Fruit fly (Drosophila melanogaster) whole organism, embryonic: Measurements from ENCODE around the gene CG43295.

Source experiments
- CG10654 ChIP-seq: fragments of 200-800 bp; sonication (Bioruptor generic); optimal IDR thresholded peaks from 2 replicates; lab custom pipeline; 2016; ENCODE audit warnings: missing biosample characterization, missing genetic modification characterization
- CG11093 ChIP-seq: fragments of 200-800 bp; sonication (Bioruptor generic); IDR thresholded peaks from 3 replicates; pipeline ENCODE4 v1.3.6; 2022; ENCODE audit warnings: missing biosample characterization, missing genetic modification characterization
- CG11247 ChIP-seq: fragments of 200-800 bp; sonication (Bioruptor generic); IDR thresholded peaks from 2 replicates; pipeline ENCODE4 v1.3.6; 2022; ENCODE audit warnings: missing biosample characterization, missing genetic modification characterization
- CG11696 ChIP-seq: fragments of 200-800 bp; sonication (Bioruptor generic); IDR thresholded peaks from 2 replicates; pipeline ENCODE4 v1.3.6; 2022; ENCODE audit warnings: missing biosample characterization, missing genetic modification characterization
- CG13296 ChIP-seq: fragments of 200-800 bp; sonication (Bioruptor generic); optimal IDR thresholded peaks from 3 replicates; lab custom pipeline; 2018; ENCODE audit warnings: missing biosample characterization, mild to moderate bottlenecking, missing genetic modification characterization
- CG16779 ChIP-seq: fragments of 200-800 bp; sonication (Bioruptor generic); IDR thresholded peaks from 2 replicates; pipeline ENCODE4 v1.3.6; 2022; ENCODE audit warnings: missing biosample characterization, missing genetic modification characterization
- CG17186 ChIP-seq: fragments of 200-800 bp; sonication (Bioruptor generic); optimal IDR thresholded peaks from 3 replicates; lab custom pipeline; 2017; ENCODE audit warnings: missing biosample characterization, missing genetic modification reagents, missing genetic modification characterization
- CG2120 ChIP-seq: fragments of 200-800 bp; sonication (Bioruptor generic); optimal IDR thresholded peaks from 3 replicates; lab custom pipeline; 2016; ENCODE audit warnings: missing biosample characterization, missing genetic modification characterization
- CG2202 ChIP-seq: fragments of 200-800 bp; sonication (Bioruptor generic); optimal IDR thresholded peaks from 2 replicates; lab custom pipeline; 2018; ENCODE audit warnings: missing biosample characterization, mild to moderate bottlenecking, missing genetic modification characterization
- CG2678 ChIP-seq: fragments of 200-800 bp; sonication (Bioruptor generic); optimal IDR thresholded peaks from 3 replicates; lab custom pipeline; 2019; ENCODE audit warnings: missing biosample characterization, mild to moderate bottlenecking, missing genetic modification characterization, moderate library complexity
- CG3407 ChIP-seq: fragments of 200-800 bp; sonication (Bioruptor generic); optimal IDR thresholded peaks from 2 replicates; lab custom pipeline; 2018; ENCODE audit warnings: missing biosample characterization, mild to moderate bottlenecking, missing genetic modification characterization
- CG4282 ChIP-seq: fragments of 200-800 bp; sonication (Bioruptor generic); optimal IDR thresholded peaks from 2 replicates; lab custom pipeline; 2016; ENCODE audit warnings: missing biosample characterization, missing genetic modification characterization
- CG7556 ChIP-seq: fragments of 200-800 bp; sonication (Bioruptor generic); optimal IDR thresholded peaks from 2 replicates; lab custom pipeline; 2017; ENCODE audit warnings: missing biosample characterization, mild to moderate bottlenecking, missing genetic modification characterization
- CG8359 ChIP-seq: fragments of 200-800 bp; sonication (Bioruptor generic); optimal IDR thresholded peaks from 2 replicates; lab custom pipeline; 2017; ENCODE audit warnings: missing biosample characterization, mild to moderate bottlenecking, missing genetic modification characterization, borderline replicate concordance
- CHES-1-like ChIP-seq: fragments of 200-800 bp; sonication (Bioruptor generic); optimal IDR thresholded peaks from 2 replicates; lab custom pipeline; 2016; ENCODE audit warnings: missing biosample characterization, missing genetic modification characterization
- Camta ChIP-seq: fragments of 200-800 bp; sonication (Bioruptor generic); optimal IDR thresholded peaks from 2 replicates; lab custom pipeline; 2016; ENCODE audit warnings: missing biosample characterization, missing genetic modification characterization
- CkIIα-i1 ChIP-seq: fragments of 200-800 bp; sonication (Bioruptor generic); IDR thresholded peaks from 2 replicates; pipeline ENCODE4 v1.3.6; 2022; ENCODE audit warnings: missing biosample characterization, missing genetic modification characterization
- Dip3 ChIP-seq: fragments of 200-800 bp; sonication (Bioruptor generic); optimal IDR thresholded peaks from 3 replicates; lab custom pipeline; 2016; ENCODE audit warnings: missing biosample characterization, missing genetic modification characterization
- Ets65A ChIP-seq: fragments of 200-800 bp; sonication (Bioruptor generic); peaks from one replicate; lab custom pipeline; 2016; ENCODE audit warnings: missing biosample characterization, missing genetic modification characterization
- Hr51 ChIP-seq, 2 experiments: fragments of 200-800 bp; sonication (Bioruptor generic); optimal IDR thresholded peaks; 2 replicates in 1 of 2; 3 replicates in 1 of 2; lab custom pipeline; 2016 to 2018; ENCODE audit warnings: missing biosample characterization in 2 of 2, missing genetic modification characterization in 2 of 2, mild to moderate bottlenecking in 1 of 2, moderate library complexity in 1 of 2
- Mes4 ChIP-seq: fragments of 200-800 bp; sonication (Bioruptor generic); optimal IDR thresholded peaks from 2 replicates; lab custom pipeline; 2016; ENCODE audit warnings: missing biosample characterization, missing genetic modification characterization
- NFAT ChIP-seq: fragments of 200-800 bp; sonication (Bioruptor generic); IDR thresholded peaks from 2 replicates; pipeline ENCODE4 v1.3.6; 2022; ENCODE audit warnings: missing biosample characterization, missing genetic modification characterization
- PHDP ChIP-seq: fragments of 200-800 bp; sonication (Bioruptor generic); optimal IDR thresholded peaks from 3 replicates; lab custom pipeline; 2018; ENCODE audit warnings: missing biosample characterization, mild to moderate bottlenecking, missing genetic modification characterization, moderate library complexity
- Ravus ChIP-seq: fragments of 200-800 bp; sonication (Bioruptor generic); IDR thresholded peaks from 2 replicates; pipeline ENCODE4 v1.3.6; 2022; ENCODE audit warnings: missing biosample characterization, missing genetic modification characterization
- Vsx1 ChIP-seq: fragments of 200-800 bp; sonication (Bioruptor generic); optimal IDR thresholded peaks from 2 replicates; lab custom pipeline; 2017; ENCODE audit warnings: missing biosample characterization, mild to moderate bottlenecking, missing genetic modification characterization, missing genetic modification reagents
- Xrp1 ChIP-seq: fragments of 200-800 bp; sonication (Bioruptor generic); IDR thresholded peaks from 2 replicates; pipeline ENCODE4 v1.3.6; 2022; ENCODE audit warnings: missing biosample characterization, missing genetic modification characterization
- amos ChIP-seq: fragments of 200-800 bp; sonication (Bioruptor generic); IDR thresholded peaks from 2 replicates; pipeline ENCODE4 v1.3.6; 2022; ENCODE audit warnings: missing biosample characterization, missing genetic modification characterization; ENCODE audit not compliant: partially characterized antibody
- cato ChIP-seq: fragments of 200-800 bp; sonication (Bioruptor generic); optimal IDR thresholded peaks from 2 replicates; lab custom pipeline; 2016; ENCODE audit warnings: missing biosample characterization, missing genetic modification characterization, borderline replicate concordance
- disco-r ChIP-seq: fragments of 200-800 bp; sonication (Bioruptor generic); optimal IDR thresholded peaks from 2 replicates; lab custom pipeline; 2016; ENCODE audit warnings: missing biosample characterization, missing genetic modification characterization
- eyg ChIP-seq: fragments of 200-800 bp; sonication (Bioruptor generic); optimal IDR thresholded peaks from 3 replicates; lab custom pipeline; 2016; ENCODE audit warnings: missing biosample characterization, missing genetic modification characterization
- fd64A ChIP-seq: fragments of 200-800 bp; sonication (Bioruptor generic); optimal IDR thresholded peaks from 3 replicates; lab custom pipeline; 2018; ENCODE audit warnings: missing biosample characterization, mild to moderate bottlenecking, missing genetic modification characterization
- fru ChIP-seq: fragments of >200 bp; optimal IDR thresholded peaks from 2 replicates; lab custom pipeline; 2017
- hb ChIP-seq: fragments of 200-800 bp; sonication (Bioruptor generic); IDR thresholded peaks from 3 replicates; pipeline ENCODE4 v1.3.6; 2022; ENCODE audit warnings: missing biosample characterization, missing genetic modification characterization; ENCODE audit not compliant: partially characterized antibody
- hkb ChIP-seq, 2 experiments: fragments of 200-800 bp in 1 of 2; fragments of >200 bp in 1 of 2; sonication (Bioruptor generic) in 1 of 2; IDR thresholded peaks in 1 of 2; optimal IDR thresholded peaks in 1 of 2; 2 replicates each; pipeline versions ENCODE4 v1.3.6 to Lab custom; 2017 to 2022; ENCODE audit warnings: missing biosample characterization in 1 of 2, missing genetic modification characterization in 1 of 2
- lilli ChIP-seq: fragments of 200-800 bp; sonication (Bioruptor generic); optimal IDR thresholded peaks from 3 replicates; lab custom pipeline; 2016; ENCODE audit warnings: missing biosample characterization, missing genetic modification characterization
- lmd ChIP-seq: fragments of 200-800 bp; sonication (Bioruptor generic); IDR thresholded peaks from 2 replicates; pipeline ENCODE4 v1.3.6; 2022; ENCODE audit warnings: missing biosample characterization, missing genetic modification characterization
- luna ChIP-seq: fragments of 200-800 bp; sonication (Bioruptor generic); optimal IDR thresholded peaks from 2 replicates; lab custom pipeline; 2016; ENCODE audit warnings: missing biosample characterization, missing genetic modification characterization
- maf-S ChIP-seq: fragments of 200-800 bp; sonication (Bioruptor generic); optimal IDR thresholded peaks from 2 replicates; lab custom pipeline; 2016; ENCODE audit warnings: missing biosample characterization, missing genetic modification characterization
- mam ChIP-seq: fragments of 200-800 bp; sonication (Bioruptor generic); optimal IDR thresholded peaks from 3 replicates; lab custom pipeline; 2016; ENCODE audit warnings: missing biosample characterization, missing genetic modification characterization
- mirr ChIP-seq: fragments of 200-800 bp; sonication (Bioruptor generic); optimal IDR thresholded peaks from 3 replicates; lab custom pipeline; 2018; ENCODE audit warnings: missing biosample characterization, mild to moderate bottlenecking, missing genetic modification characterization
- peb ChIP-seq: fragments of 200-800 bp; sonication (Bioruptor generic); IDR thresholded peaks from 2 replicates; pipeline ENCODE4 v1.3.6; 2022; ENCODE audit warnings: missing biosample characterization, missing genetic modification characterization
- phol ChIP-seq: fragments of 200-800 bp; sonication (Bioruptor generic); optimal IDR thresholded peaks from 3 replicates; lab custom pipeline; 2018; ENCODE audit warnings: missing biosample characterization, mild to moderate bottlenecking, missing genetic modification characterization, moderate library complexity
- psq ChIP-seq: fragments of 200-800 bp; sonication (Bioruptor generic); optimal IDR thresholded peaks from 2 replicates; lab custom pipeline; 2017; ENCODE audit warnings: missing biosample characterization, missing genetic modification characterization
- row ChIP-seq: fragments of 200-800 bp; sonication (Bioruptor generic); IDR thresholded peaks from 3 replicates; pipeline ENCODE4 v1.3.6; 2022; ENCODE audit warnings: missing biosample characterization, missing genetic modification characterization
- scrt ChIP-seq: fragments of 200-800 bp; sonication (Bioruptor generic); optimal IDR thresholded peaks from 2 replicates; lab custom pipeline; 2018; ENCODE audit warnings: missing biosample characterization, mild to moderate bottlenecking, missing genetic modification characterization, moderate library complexity
- seq ChIP-seq: fragments of 200-800 bp; sonication (Bioruptor generic); IDR thresholded peaks from 2 replicates; pipeline ENCODE4 v1.3.6; 2022; ENCODE audit warnings: missing biosample characterization, missing genetic modification characterization
- sisA ChIP-seq: fragments of 200-800 bp; sonication (Bioruptor generic); IDR thresholded peaks from 2 replicates; pipeline ENCODE4 v1.3.6; 2022; ENCODE audit warnings: missing biosample characterization, missing genetic modification characterization
- sna ChIP-seq: fragments of 200-800 bp; sonication (Bioruptor generic); IDR thresholded peaks from 2 replicates; pipeline ENCODE4 v1.3.6; 2022; ENCODE audit warnings: missing biosample characterization, missing genetic modification characterization; ENCODE audit not compliant: partially characterized antibody
- so ChIP-seq: fragments of 200-800 bp; sonication (Bioruptor generic); IDR thresholded peaks from 3 replicates; pipeline ENCODE4 v1.3.6; 2022; ENCODE audit warnings: missing biosample characterization, missing genetic modification characterization
- vfl ChIP-seq: fragments of 200-800 bp; sonication (Bioruptor generic); optimal IDR thresholded peaks from 2 replicates; lab custom pipeline; 2016; ENCODE audit warnings: missing biosample characterization, missing genetic modification characterization
- wdn ChIP-seq: fragments of 200-800 bp; sonication (Bioruptor generic); IDR thresholded peaks from 2 replicates; pipeline ENCODE4 v1.3.6; 2022; ENCODE audit warnings: missing biosample characterization, missing genetic modification characterization

The CG43295 gene

DNA sequence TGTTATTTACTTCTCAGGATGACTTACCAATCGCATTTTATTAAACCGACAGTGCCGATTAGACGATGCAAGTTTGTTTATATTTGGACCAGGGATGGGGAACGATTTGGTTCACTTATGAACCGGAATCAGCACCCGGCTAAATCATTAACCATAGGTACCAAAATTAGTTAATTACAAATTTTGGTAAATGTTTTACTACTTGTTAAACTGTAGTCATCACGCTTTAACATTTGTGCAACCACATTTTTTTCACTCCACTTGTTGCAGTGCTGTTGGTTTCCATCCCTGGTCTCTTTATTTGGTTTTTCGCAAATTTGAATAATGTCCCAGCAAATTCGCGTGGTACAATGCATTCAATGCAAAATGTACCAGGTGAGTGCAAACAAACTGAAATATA, at the start of gene CG43295, which contains the start of gene IntS9 (continued):
- no peak for TF ChIP-seq sna
- peak; percentile 69; the same call in 2 of the 3 replicates for TF ChIP-seq so (GFP tag; lab: Robert Waterston, UW)
- peak; percentile 67; the same call in 1 of the 3 replicates for TF ChIP-seq CG11093
- TF ChIP-seq CG11247: peak; percentile 62
- TF ChIP-seq CG4282 (GFP tag; lab: Kevin White, UChicago): peak; percentile 69
- TF ChIP-seq sisA (GFP tag; lab: Robert Waterston, UW): peak; percentile 86
- peak; percentile 73; the same call in 1 of the 2 replicates for TF ChIP-seq CG16779 (GFP tag; lab: Robert Waterston, UW)
- peak; percentile 84 for TF ChIP-seq phol (tag; lab: Kevin White, UChicago)
- peak; percentile 72 for TF ChIP-seq peb (GFP tag; lab: Robert Waterston, UW)
- peak; percentile 93 for TF ChIP-seq row
- peak in 1 of 2 experiments; percentile 75 for TF ChIP-seq Hr51 (GFP tag; optimal IDR thresholded peaks at IDR 0.05; lab: Kevin White, UChicago)
- TF ChIP-seq Vsx1 (GFP tag; lab: Kevin White, UChicago): no peak
- TF ChIP-seq CG13296 (GFP tag; lab: Kevin White, UChicago): no peak
- no peak for TF ChIP-seq luna (GFP tag; lab: Kevin White, UChicago)
- TF ChIP-seq NFAT (GFP tag; lab: Robert Waterston, UW): peak; percentile 77
- no peak for TF ChIP-seq CG7556
- TF ChIP-seq fd64A (GFP tag; lab: Kevin White, UChicago): peak; percentile 46
- TF ChIP-seq wdn (GFP tag; lab: Robert Waterston, UW): peak; percentile 77
- TF ChIP-seq CG17186 (GFP tag; lab: Kevin White, UChicago): peak; percentile 54
- peak; percentile 90 for TF ChIP-seq CG2120 (GFP tag; lab: Kevin White, UChicago)
- peak; percentile 88 for TF ChIP-seq CHES-1-like (GFP tag; lab: Kevin White, UChicago)
- no peak for TF ChIP-seq CG2678 (tag; lab: Kevin White, UChicago)
- TF ChIP-seq seq (GFP tag; lab: Robert Waterston, UW): peak; percentile 79
- peak; percentile 89 for TF ChIP-seq mam (GFP tag; lab: Kevin White, UChicago)
- peak; percentile 51 for TF ChIP-seq Ravus
- TF ChIP-seq CkIIα-i1 (GFP tag; lab: Robert Waterston, UW): 0 out of 2 replicates have a peak, but pooled peaks have one; percentile 25
- peak; percentile 82 for TF ChIP-seq Mes4 (GFP tag; lab: Kevin White, UChicago)
- no peak for TF ChIP-seq hb (GFP tag; lab: Robert Waterston, UW)
- TF ChIP-seq lmd: peak; percentile 79
- TF ChIP-seq PHDP: no peak
- TF ChIP-seq CG11696 (GFP tag; lab: Robert Waterston, UW): peak; percentile 65
- TF ChIP-seq mirr (GFP tag; lab: Kevin White, UChicago): no peak
- TF ChIP-seq psq (GFP tag; lab: Kevin White, UChicago): peak; percentile 25
- TF ChIP-seq Dip3 (GFP tag; lab: Kevin White, UChicago): peak; percentile 86
- no peak for TF ChIP-seq hkb (optimal IDR thresholded peaks at IDR 0.05; lab: Kevin White, UChicago)
- peak; percentile 89 for TF ChIP-seq hkb (GFP tag; IDR thresholded peaks at IDR 0.05; lab: Robert Waterston, UW)
- TF ChIP-seq maf-S (GFP tag; lab: Kevin White, UChicago): peak; percentile 83
- peak; percentile 89 for TF ChIP-seq Camta (GFP tag; lab: Kevin White, UChicago)
- no peak for TF ChIP-seq fru (lab: Kevin White, UChicago)
- TF ChIP-seq CG10654 (GFP tag; lab: Kevin White, UChicago): peak; percentile 89
- TF ChIP-seq lilli (GFP tag; lab: Kevin White, UChicago): peak; percentile 93
- TF ChIP-seq eyg (GFP tag; lab: Kevin White, UChicago): peak; percentile 46
- no peak; the same call in 1 of the 2 replicates for TF ChIP-seq amos
- TF ChIP-seq scrt (GFP tag; lab: Kevin White, UChicago): peak; percentile 93
- peak; percentile 79 for TF ChIP-seq vfl (GFP tag; lab: Kevin White, UChicago)
- no peak for TF ChIP-seq CG3407 (GFP tag; lab: Kevin White, UChicago)
- peak; percentile 55 for TF ChIP-seq CG2202 (tag; lab: Kevin White, UChicago)
- TF ChIP-seq Ets65A (GFP tag; lab: Kevin White, UChicago): peak; percentile 99
- TF ChIP-seq disco-r (GFP tag; lab: Kevin White, UChicago): peak; percentile 46
- TF ChIP-seq Xrp1: peak; percentile 92
- peak; percentile 67 for TF ChIP-seq cato
- peak; percentile 47 for TF ChIP-seq CG8359
